Worm (Caenorhabditis elegans) whole organism, mixed stage, embryonic: ENCODE measurements around the gene lin-42.

Source experiments
- M03D4.4 ChIP-seq: sonication (generic microtip); optimal IDR thresholded peaks from 2 replicates; lab custom pipeline; 2017; ENCODE audit warnings: mild to moderate bottlenecking, missing genetic modification characterization, missing compliant biosample characterization
- bed-3 ChIP-seq: fragments of 200-800 bp; sonication (Bioruptor generic); optimal IDR thresholded peaks from 3 replicates; lab custom pipeline; 2018; ENCODE audit warnings: mild to moderate bottlenecking, missing genetic modification characterization, moderate library complexity, missing compliant biosample characterization
- blmp-1 ChIP-seq: fragments of 150-350 bp; optimal IDR thresholded peaks from 2 replicates; lab custom pipeline; 2014; ENCODE audit warnings: missing biosample characterization, missing genetic modification characterization
- ceh-39 ChIP-seq: fragments of 150-350 bp; optimal IDR thresholded peaks from 2 replicates; lab custom pipeline; 2014; ENCODE audit warnings: missing biosample characterization, missing genetic modification characterization
- ceh-43 ChIP-seq: fragments of 200-800 bp; sonication (Bioruptor generic); optimal IDR thresholded peaks from 2 replicates; lab custom pipeline; 2018; ENCODE audit warnings: mild to moderate bottlenecking, missing genetic modification characterization, moderate library complexity, missing compliant biosample characterization
- ceh-83 ChIP-seq: fragments of 200-800 bp; sonication (Bioruptor generic); optimal IDR thresholded peaks from 2 replicates; lab custom pipeline; 2018; ENCODE audit warnings: mild to moderate bottlenecking, missing genetic modification characterization, missing compliant biosample characterization
- ces-1 ChIP-seq: fragments of 150-350 bp; optimal IDR thresholded peaks from 2 replicates; lab custom pipeline; 2014; ENCODE audit warnings: missing biosample characterization, missing genetic modification reagents, missing genetic modification characterization
- cnd-1 ChIP-seq: fragments of 200-800 bp; sonication (Bioruptor generic); optimal IDR thresholded peaks from 2 replicates; lab custom pipeline; 2018; ENCODE audit warnings: mild to moderate bottlenecking, missing genetic modification characterization, missing compliant biosample characterization
- drap-1 ChIP-seq: fragments of 200-800 bp; sonication (Bioruptor generic); optimal IDR thresholded peaks from 3 replicates; lab custom pipeline; 2018; ENCODE audit warnings: mild to moderate bottlenecking, missing genetic modification characterization, missing compliant biosample characterization
- elt-1 ChIP-seq: sonication (generic microtip); optimal IDR thresholded peaks from 2 replicates; lab custom pipeline; 2017; ENCODE audit warnings: missing genetic modification characterization, mild to moderate bottlenecking, missing compliant biosample characterization, antibody characterized with exemption, moderate library complexity, borderline replicate concordance; ENCODE audit not compliant: insufficient read depth
- elt-3 ChIP-seq: fragments of 150-350 bp; optimal IDR thresholded peaks from 2 replicates; lab custom pipeline; 2014; ENCODE audit warnings: missing biosample characterization, missing genetic modification characterization
- flh-1 ChIP-seq: fragments of 200-800 bp; sonication (Bioruptor generic); optimal IDR thresholded peaks from 2 replicates; lab custom pipeline; 2018; ENCODE audit warnings: mild to moderate bottlenecking, missing genetic modification characterization, moderate library complexity, missing compliant biosample characterization
- ham-2 ChIP-seq: fragments of 200-800 bp; sonication (Bioruptor generic); optimal IDR thresholded peaks from 2 replicates; lab custom pipeline; 2018; ENCODE audit warnings: mild to moderate bottlenecking, missing genetic modification characterization, missing compliant biosample characterization
- hlh-1 ChIP-seq: fragments of 150-350 bp; optimal IDR thresholded peaks from 2 replicates; lab custom pipeline; 2014; ENCODE audit warnings: missing biosample characterization, missing genetic modification reagents, missing genetic modification characterization
- lin-13 ChIP-seq: fragments of 150-350 bp; optimal IDR thresholded peaks from 2 replicates; lab custom pipeline; 2014; ENCODE audit warnings: missing biosample characterization, missing genetic modification characterization
- lin-32 ChIP-seq: fragments of 200-800 bp; sonication (Bioruptor generic); optimal IDR thresholded peaks from 2 replicates; lab custom pipeline; 2018; ENCODE audit warnings: mild to moderate bottlenecking, missing genetic modification characterization, missing compliant biosample characterization
- lsy-2 ChIP-seq: fragments of 150-350 bp; optimal IDR thresholded peaks from 2 replicates; lab custom pipeline; 2014; ENCODE audit warnings: missing biosample characterization, missing genetic modification characterization
- mab-5 ChIP-seq: fragments of 150-350 bp; optimal IDR thresholded peaks from 2 replicates; lab custom pipeline; 2014; ENCODE audit warnings: missing biosample characterization, missing genetic modification characterization
- mep-1 ChIP-seq: fragments of 150-350 bp; optimal IDR thresholded peaks from 2 replicates; lab custom pipeline; 2017; ENCODE audit warnings: missing biosample characterization, missing genetic modification reagents, missing genetic modification characterization, inconsistent platforms
- mls-2 ChIP-seq: sonication (generic microtip); optimal IDR thresholded peaks from 2 replicates; lab custom pipeline; 2016; ENCODE audit warnings: mild to moderate bottlenecking, missing genetic modification characterization, moderate library complexity, missing compliant biosample characterization
- nhr-12 ChIP-seq: fragments of 150-350 bp; optimal IDR thresholded peaks from 2 replicates; lab custom pipeline; 2014; ENCODE audit warnings: missing biosample characterization, missing genetic modification characterization
- nhr-2 ChIP-seq: fragments of 150-350 bp; optimal IDR thresholded peaks from 2 replicates; lab custom pipeline; 2014; ENCODE audit warnings: missing biosample characterization, missing genetic modification characterization
- nhr-237 ChIP-seq: fragments of 150-350 bp; optimal IDR thresholded peaks from 2 replicates; lab custom pipeline; 2014; ENCODE audit warnings: missing biosample characterization, missing genetic modification characterization
- nhr-28 ChIP-seq: fragments of 150-350 bp; optimal IDR thresholded peaks from 2 replicates; lab custom pipeline; 2014; ENCODE audit warnings: missing biosample characterization, missing genetic modification characterization
- nhr-76 ChIP-seq: sonication (generic microtip); optimal IDR thresholded peaks from 2 replicates; lab custom pipeline; 2017; ENCODE audit warnings: missing biosample characterization, missing genetic modification characterization
- pha-4 ChIP-seq: fragments of 150-350 bp; optimal IDR thresholded peaks from 2 replicates; lab custom pipeline; 2018; ENCODE audit warnings: missing biosample characterization, missing genetic modification reagents, missing genetic modification characterization
- sem-2 ChIP-seq: fragments of 200-800 bp; sonication (Bioruptor generic); optimal IDR thresholded peaks from 2 replicates; lab custom pipeline; 2018; ENCODE audit warnings: mild to moderate bottlenecking, missing genetic modification characterization, missing compliant biosample characterization
- snpc-4 ChIP-seq: fragments of 150-350 bp; optimal IDR thresholded peaks from 2 replicates; lab custom pipeline; 2014; ENCODE audit warnings: missing biosample characterization, missing genetic modification characterization
- sptf-1 ChIP-seq: sonication (generic microtip); optimal IDR thresholded peaks from 2 replicates; lab custom pipeline; 2017; ENCODE audit warnings: mild to moderate bottlenecking, missing genetic modification characterization, moderate library complexity, missing compliant biosample characterization
- tbx-8 ChIP-seq: fragments of 200-800 bp; sonication (Bioruptor generic); optimal IDR thresholded peaks from 2 replicates; lab custom pipeline; 2018; ENCODE audit warnings: mild to moderate bottlenecking, missing genetic modification characterization, moderate library complexity, missing compliant biosample characterization
- unc-120 ChIP-seq: sonication (generic microtip); optimal IDR thresholded peaks from 2 replicates; lab custom pipeline; 2017; ENCODE audit warnings: missing genetic modification characterization, missing compliant biosample characterization; ENCODE audit not compliant: poor library complexity, severe bottlenecking
- unc-39 ChIP-seq: fragments of 150-350 bp; optimal IDR thresholded peaks from 2 replicates; lab custom pipeline; 2014; ENCODE audit warnings: missing biosample characterization, missing genetic modification characterization
- unc-62 ChIP-seq: fragments of 150-350 bp; optimal IDR thresholded peaks from 2 replicates; lab custom pipeline; 2014; ENCODE audit warnings: missing biosample characterization, missing genetic modification reagents, missing genetic modification characterization
- zip-8 ChIP-seq: fragments of 150-350 bp; optimal IDR thresholded peaks from 2 replicates; lab custom pipeline; 2014; ENCODE audit warnings: missing biosample characterization, missing genetic modification characterization
- ztf-11 ChIP-seq: fragments of 150-350 bp; optimal IDR thresholded peaks from 2 replicates; lab custom pipeline; 2014; ENCODE audit warnings: missing biosample characterization, missing genetic modification characterization

Gene lin-42

DNA sequence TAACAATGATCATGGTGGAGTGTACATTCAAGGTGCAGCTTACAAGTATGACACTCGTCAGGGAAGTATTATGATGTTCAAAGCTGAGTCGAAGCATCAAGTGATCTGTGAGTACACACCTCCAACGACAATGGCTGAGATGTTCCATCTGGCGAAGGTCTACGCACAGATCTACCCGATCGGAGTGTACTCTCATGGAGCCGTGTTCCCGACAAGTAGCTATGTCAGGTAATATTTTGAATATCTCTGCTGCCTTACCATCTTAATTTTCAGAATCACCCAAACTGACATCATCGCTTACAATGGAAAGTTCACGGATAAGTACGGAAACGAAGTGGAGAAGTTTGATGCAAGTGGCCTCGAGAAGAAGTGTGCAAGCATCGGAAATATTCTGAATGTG is 4.6 kb upstream of the lin-42 start:
- TF ChIP-seq lsy-2 (tag; lab: Kevin White, UChicago) (no peak), nhr-28 (tag; lab: Kevin White, UChicago) (no peak), drap-1 (GFP tag; lab: Kevin White, UChicago) (no peak), mep-1 (tag; lab: Kevin White, UChicago) (no peak), nhr-12 (tag; lab: Kevin White, UChicago) (no peak)

DNA sequence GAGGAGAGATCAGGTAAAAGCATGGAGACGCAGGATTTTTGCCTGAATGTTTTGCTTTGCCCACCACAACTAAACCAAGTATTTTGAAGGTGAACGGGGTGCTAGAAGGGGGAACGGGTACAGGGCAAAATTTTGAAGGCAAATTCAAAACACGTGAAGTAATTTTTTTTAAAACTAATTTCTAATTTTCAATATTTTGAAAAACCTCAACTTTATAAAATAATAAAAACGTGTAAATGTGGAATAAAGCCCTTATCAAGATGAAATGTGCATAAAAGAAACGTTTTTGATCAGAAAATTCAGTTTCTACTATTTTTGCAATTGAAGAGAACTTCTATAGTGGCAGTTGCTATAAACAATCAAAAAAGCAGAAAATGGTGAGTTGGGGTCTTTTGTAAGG is 3.5 kb upstream of the lin-42 start, which contains the start of gene clec-119:
TSS of gene clec-119 (plus strand) at position 301 of the 400 bp plus-strand sequence.
- no peak for TF ChIP-seq flh-1 (GFP tag; lab: Kevin White, UChicago)
- TF ChIP-seq elt-1 (tag; lab: Kevin White, UChicago): no peak
- no peak for TF ChIP-seq nhr-28 (tag; lab: Kevin White, UChicago)
- no peak for TF ChIP-seq zip-8 (tag; lab: Kevin White, UChicago)
- TF ChIP-seq unc-120 (tag; lab: Kevin White, UChicago): no peak
- no peak for TF ChIP-seq ceh-43 (GFP tag; lab: Kevin White, UChicago)
- no peak for TF ChIP-seq nhr-76 (tag; lab: Kevin White, UChicago)
- no peak for TF ChIP-seq mls-2
- no peak for TF ChIP-seq M03D4.4 (tag; lab: Kevin White, UChicago)
- no peak for TF ChIP-seq blmp-1
- TF ChIP-seq lsy-2 (tag; lab: Kevin White, UChicago): no peak
- TF ChIP-seq drap-1 (GFP tag; lab: Kevin White, UChicago): no peak

DNA sequence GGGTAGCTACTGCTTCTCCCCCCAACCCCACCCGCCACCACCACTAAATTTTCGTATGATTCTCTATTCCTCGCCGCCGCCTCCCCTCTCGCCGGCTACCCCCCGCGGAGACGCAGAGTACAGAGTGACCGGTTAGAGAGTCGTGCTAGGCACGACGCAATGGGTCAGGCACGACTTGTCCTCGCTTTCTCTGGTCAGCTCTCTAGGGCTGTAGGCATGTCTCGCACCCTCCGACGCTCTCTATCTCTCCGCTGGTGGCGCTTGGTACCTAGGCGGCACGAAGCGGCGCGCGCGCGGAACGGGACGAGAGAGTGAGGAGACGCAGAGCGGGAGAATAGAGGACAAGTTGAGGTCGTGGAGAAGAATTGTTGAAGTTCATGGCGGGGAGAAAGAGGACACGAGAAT is 5.3 kb downstream of the lin-42 start:
- TF ChIP-seq ces-1 (peak; percentile 55), unc-39 (tag; lab: Kevin White, UChicago) (peak; percentile 13), ztf-11 (tag; lab: Kevin White, UChicago) (peak; percentile 87), hlh-1 (tag; lab: Kevin White, UChicago) (peak; percentile 62), mep-1 (tag; lab: Kevin White, UChicago) (peak; percentile 62), nhr-76 (tag; lab: Kevin White, UChicago) (no peak), zip-8 (tag; lab: Kevin White, UChicago) (no peak), tbx-8 (no peak), lin-32 (GFP tag; lab: Kevin White, UChicago) (no peak), blmp-1 (no peak), ceh-83 (peak; percentile 57), mab-5 (tag; lab: Kevin White, UChicago) (no peak), elt-1 (tag; lab: Kevin White, UChicago) (peak; percentile 62), ceh-39 (tag; lab: Kevin White, UChicago) (no peak), nhr-12 (tag; lab: Kevin White, UChicago) (no peak), nhr-237 (tag; lab: Kevin White, UChicago) (peak; percentile 79), cnd-1 (tag; lab: Kevin White, UChicago) (peak; percentile 34), bed-3 (no peak), elt-3 (tag; lab: Kevin White, UChicago) (peak; percentile 37), unc-62 (peak; percentile 83), pha-4 (peak; percentile 81), flh-1 (GFP tag; lab: Kevin White, UChicago) (no peak), ceh-43 (GFP tag; lab: Kevin White, UChicago) (no peak), sem-2 (GFP tag; lab: Kevin White, UChicago) (no peak), M03D4.4 (tag; lab: Kevin White, UChicago) (peak; percentile 35), sptf-1 (tag; lab: Kevin White, UChicago) (peak; percentile 83), snpc-4 (tag; lab: Kevin White, UChicago) (no peak), unc-120 (tag; lab: Kevin White, UChicago) (peak; percentile 88), nhr-2 (tag; lab: Kevin White, UChicago) (peak; percentile 98), drap-1 (GFP tag; lab: Kevin White, UChicago) (peak; percentile 74), mls-2 (peak; percentile 84), lin-13 (tag; lab: Kevin White, UChicago) (peak; percentile 40), ham-2 (peak; percentile 100), lsy-2 (tag; lab: Kevin White, UChicago) (peak; percentile 36), nhr-28 (tag; lab: Kevin White, UChicago) (no peak)
